Worm (Caenorhabditis elegans): ENCODE data around the gene tomm-7.

tomm-7 gene

DNA sequence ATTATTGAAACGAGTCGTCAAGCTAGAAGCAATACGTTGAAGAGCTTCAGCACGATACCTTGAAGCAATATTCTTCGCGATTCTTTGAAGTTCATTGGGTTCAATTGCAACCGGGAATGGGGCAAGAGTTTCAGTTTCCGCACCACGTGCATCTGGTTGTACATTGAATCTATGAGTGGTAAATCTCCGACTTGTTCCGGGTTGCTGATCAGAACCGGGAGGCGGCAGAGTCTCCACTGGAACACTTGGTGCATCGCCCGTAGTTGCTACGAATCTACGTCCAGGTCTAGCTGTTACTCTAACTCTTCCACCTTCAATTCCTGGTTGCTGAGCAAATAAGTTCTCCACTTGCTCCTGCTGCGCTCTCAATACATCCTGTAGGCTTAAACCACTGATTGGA, 29.6 kb downstream of the tomm-7 start:
- TF ChIP-seq lir-1 (GFP tag; conservative IDR thresholded peaks at IDR 0.05) (no peak), T07F8.4 (tag; optimal IDR thresholded peaks at IDR 0.05) (no peak), nfyb-1 (GFP tag; IDR thresholded peaks at IDR 0.05) (no peak), dox-1 (GFP tag; IDR thresholded peaks at IDR 0.05) (no peak), F49E8.2 (tag; optimal IDR thresholded peaks at IDR 0.05; ENCODE audit: insufficient read depth) (no peak)

DNA sequence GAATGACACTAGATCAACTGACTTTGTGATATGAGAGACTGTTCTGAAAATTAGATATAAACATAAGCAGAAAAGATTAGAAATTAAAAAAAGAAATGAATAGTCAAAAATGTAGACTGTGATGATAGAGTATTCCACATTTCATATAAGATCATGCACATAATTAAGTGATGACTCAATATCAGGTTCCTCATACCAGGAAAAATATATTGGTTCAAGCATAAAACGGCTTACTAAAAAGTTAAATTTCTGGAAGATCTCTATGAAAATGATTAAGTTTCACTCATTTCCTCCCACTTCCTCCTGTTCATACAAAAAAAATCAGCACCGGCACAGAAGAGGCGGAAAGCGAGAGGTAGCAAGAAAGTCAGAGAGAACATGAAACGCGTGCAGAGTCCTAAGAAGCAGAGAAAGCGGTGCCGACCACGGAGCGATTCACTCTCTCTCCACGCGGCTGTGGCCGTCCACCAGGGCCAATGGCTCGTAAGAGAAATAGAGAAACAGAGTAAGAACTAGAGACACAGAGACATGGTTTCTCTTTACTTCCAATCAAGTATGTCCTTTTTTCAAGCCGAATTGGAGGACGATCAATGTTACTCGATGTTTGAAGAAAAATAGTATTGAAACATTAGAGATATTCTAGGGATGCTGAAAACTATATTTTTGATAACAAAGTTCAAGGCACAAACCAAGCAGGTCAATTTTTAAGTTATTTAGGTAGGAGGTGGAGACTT, 32.3 kb downstream of the tomm-7 start, which contains the start of the genes ZK688.5 and fahd-1:
Gene ZK688.5 (minus strand): TSS at position 51 of the 734 bp plus-strand sequence.
Gene fahd-1 (plus strand): TSS at position 684 of the 734 bp plus-strand sequence.
- TF ChIP-seq mel-28 (tag; optimal IDR thresholded peaks at IDR 0.05; ENCODE audit: borderline replicate concordance) = no peak
- TF ChIP-seq snpc-3.4 (tag; optimal IDR thresholded peaks at IDR 0.05) = no peak
- TF ChIP-seq T07F8.4 (tag; optimal IDR thresholded peaks at IDR 0.05) = no peak
- no peak for TF ChIP-seq hmg-20 (GFP tag; IDR thresholded peaks at IDR 0.05)
- TF ChIP-seq B0019.2 (GFP tag; conservative IDR thresholded peaks at IDR 0.05) = no peak
- TF ChIP-seq zim-3 (tag; optimal IDR thresholded peaks at IDR 0.05) = no peak
- TF ChIP-seq hlh-12 (tag; optimal IDR thresholded peaks at IDR 0.05) = no peak
- no peak for TF ChIP-seq nhr-120 (GFP tag; IDR thresholded peaks at IDR 0.05)
- no peak for TF ChIP-seq Y95B8A.8 (GFP tag; IDR thresholded peaks at IDR 0.05)
- no peak for TF ChIP-seq F23B12.7 (tag; optimal IDR thresholded peaks at IDR 0.05; ENCODE audit: insufficient read depth)
- peak; percentile 7 for TF ChIP-seq lin-54 (GFP tag; optimal IDR thresholded peaks at IDR 0.05)
- no peak for TF ChIP-seq him-1 (tag; optimal IDR thresholded peaks at IDR 0.05)
- peak; percentile 34 for TF ChIP-seq K12H6.12 (tag; optimal IDR thresholded peaks at IDR 0.05)
- TF ChIP-seq lin-40 (tag; optimal IDR thresholded peaks at IDR 0.05) = peak; percentile 69
- TF ChIP-seq F55B11.4 (tag; optimal IDR thresholded peaks at IDR 0.05; ENCODE audit: borderline replicate concordance, insufficient read depth) = no peak
- no peak for TF ChIP-seq snpc-4 (GFP tag; optimal IDR thresholded peaks at IDR 0.05)
- peak in 3 of 4 experiments; percentile 2 to 48 (median 12) for TF ChIP-seq snpc-4 (tag; optimal IDR thresholded peaks at IDR 0.05)
- TF ChIP-seq egrh-3 (GFP tag; IDR thresholded peaks at IDR 0.05) = peak; percentile 24; the same call in 1 of the 2 replicates
- no peak for TF ChIP-seq nhr-179 (tag; optimal IDR thresholded peaks at IDR 0.05)
- TF ChIP-seq Y56A3A.18 (GFP tag; IDR thresholded peaks at IDR 0.05) = no peak
- TF ChIP-seq rec-8 (tag; optimal IDR thresholded peaks at IDR 0.05) = no peak
- TF ChIP-seq bed-2 (GFP tag; IDR thresholded peaks at IDR 0.05) = no peak
- no peak for TF ChIP-seq cebp-2 (GFP tag; IDR thresholded peaks at IDR 0.05)
- TF ChIP-seq B0261.1 (tag; optimal IDR thresholded peaks at IDR 0.05) = no peak
- TF ChIP-seq ceh-40 (GFP tag; IDR thresholded peaks at IDR 0.05) = no peak
- TF ChIP-seq C06A6.2 (GFP tag; conservative IDR thresholded peaks at IDR 0.05) = 0 out of 2 replicates have a peak, but pooled peaks have one; percentile 35
- no peak for TF ChIP-seq egl-44 (GFP tag; IDR thresholded peaks at IDR 0.05)
- TF ChIP-seq hsf-1 (GFP tag; IDR thresholded peaks at IDR 0.05) = no peak
- TF ChIP-seq chd-7 (tag; optimal IDR thresholded peaks at IDR 0.05) = peak; percentile 29
- TF ChIP-seq nfya-1 (tag; optimal IDR thresholded peaks at IDR 0.05; ENCODE audit: borderline replicate concordance, insufficient read depth) = no peak
- peak; percentile 87; the same call in 1 of the 2 replicates for TF ChIP-seq hmg-1.2 (GFP tag; IDR thresholded peaks at IDR 0.05)
- TF ChIP-seq attf-5 (GFP tag; optimal IDR thresholded peaks at IDR 0.05) = peak; percentile 86
- TF ChIP-seq attf-3 (GFP tag; conservative IDR thresholded peaks at IDR 0.05) = 0 out of 2 replicates have a peak, but pooled peaks have one; percentile 22
- no peak for TF ChIP-seq tlf-1 (GFP tag; optimal IDR thresholded peaks at IDR 0.05)
- no peak for TF ChIP-seq ztf-28 (GFP tag; IDR thresholded peaks at IDR 0.05)
- no peak for TF ChIP-seq hlh-26 (GFP tag; conservative IDR thresholded peaks at IDR 0.05)
- no peak for TF ChIP-seq F49E8.2 (tag; optimal IDR thresholded peaks at IDR 0.05; ENCODE audit: insufficient read depth)
- no peak for TF ChIP-seq fkh-3 (tag; optimal IDR thresholded peaks at IDR 0.05)
- peak; percentile 71 for TF ChIP-seq lsy-27 (tag; optimal IDR thresholded peaks at IDR 0.05; ENCODE audit: borderline replicate concordance, insufficient read depth)
- TF ChIP-seq madf-10 (tag; optimal IDR thresholded peaks at IDR 0.05) = peak; percentile 14
- TF ChIP-seq akir-1 (GFP tag; optimal IDR thresholded peaks at IDR 0.05) = no peak
